Worm (Caenorhabditis elegans): ENCODE data around the gene F48A11.4.

The F48A11.4 gene

ce11 chrII:216598-216997 is at the start of gene F48A11.4:
Gene F48A11.4, minus strand, starts transcription at chrII:216621.
- TF ChIP-seq cog-1 (tag; optimal IDR thresholded peaks at IDR 0.05) = peak; percentile 66
- TF ChIP-seq ztf-23 (GFP tag; IDR thresholded peaks at IDR 0.05) = peak; percentile 78
- TF ChIP-seq med-1 (GFP tag; optimal IDR thresholded peaks at IDR 0.05; ENCODE audit: insufficient read depth) = no peak
- peak; percentile 75 for TF ChIP-seq flt-1 (GFP tag; IDR thresholded peaks at IDR 0.05)

- no peak for TF ChIP-seq ref-1 (GFP tag; conservative IDR thresholded peaks at IDR 0.05)
- TF ChIP-seq klf-2 (GFP tag; conservative IDR thresholded peaks at IDR 0.05) = no peak
- TF ChIP-seq ztf-29 (GFP tag; IDR thresholded peaks at IDR 0.05) = no peak
- TF ChIP-seq T22C8.4 (GFP tag; IDR thresholded peaks at IDR 0.05) = no peak
- TF ChIP-seq ztf-23 (GFP tag; IDR thresholded peaks at IDR 0.05) = no peak
- TF ChIP-seq flt-1 (GFP tag; IDR thresholded peaks at IDR 0.05) = no peak
- TF ChIP-seq med-1 (GFP tag; optimal IDR thresholded peaks at IDR 0.05; ENCODE audit: insufficient read depth) = no peak
- no peak for TF ChIP-seq tab-1 (GFP tag; IDR thresholded peaks at IDR 0.05)
- TF ChIP-seq cog-1 (tag; optimal IDR thresholded peaks at IDR 0.05) = no peak
Observed at ce11 chrII:264053-264452, 47.6 kb upstream of the F48A11.4 start, which contains the start of gene B0432.14. Gene B0432.14, plus strand, starts transcription at chrII:264353.

- TF ChIP-seq ztf-23 (GFP tag; IDR thresholded peaks at IDR 0.05) (no peak), cog-1 (tag; optimal IDR thresholded peaks at IDR 0.05) (no peak), flt-1 (GFP tag; IDR thresholded peaks at IDR 0.05) (no peak), ref-1 (GFP tag; conservative IDR thresholded peaks at IDR 0.05) (no peak), med-1 (GFP tag; optimal IDR thresholded peaks at IDR 0.05; ENCODE audit: insufficient read depth) (no peak), tab-1 (GFP tag; IDR thresholded peaks at IDR 0.05) (no peak), ztf-29 (GFP tag; IDR thresholded peaks at IDR 0.05) (no peak), klf-2 (GFP tag; conservative IDR thresholded peaks at IDR 0.05) (no peak), T22C8.4 (GFP tag; IDR thresholded peaks at IDR 0.05) (no peak)
Observed at ce11 chrII:263563-263962, 47.1 kb upstream of the F48A11.4 start, which contains the start of gene scc-2. Gene scc-2, minus strand, starts transcription at chrII:263663.

- TF ChIP-seq klf-2 (GFP tag; conservative IDR thresholded peaks at IDR 0.05) (no peak), ztf-29 (GFP tag; IDR thresholded peaks at IDR 0.05) (no peak), ref-1 (GFP tag; conservative IDR thresholded peaks at IDR 0.05) (no peak), ztf-23 (GFP tag; IDR thresholded peaks at IDR 0.05) (no peak), T22C8.4 (GFP tag; IDR thresholded peaks at IDR 0.05) (no peak), flt-1 (GFP tag; IDR thresholded peaks at IDR 0.05) (no peak), med-1 (GFP tag; optimal IDR thresholded peaks at IDR 0.05; ENCODE audit: insufficient read depth) (no peak), cog-1 (tag; optimal IDR thresholded peaks at IDR 0.05) (no peak), tab-1 (GFP tag; IDR thresholded peaks at IDR 0.05) (no peak)
Observed at ce11 chrII:257519-257918, 41.1 kb upstream of the F48A11.4 start, which contains the start of gene cat-2. Gene cat-2, plus strand, starts transcription at chrII:257819.

ce11 chrII:255124-255523 is 38.7 kb upstream of the F48A11.4 start:
- TF ChIP-seq flt-1 (GFP tag; IDR thresholded peaks at IDR 0.05) = peak; percentile 89
- peak; percentile 58 for TF ChIP-seq klf-2 (GFP tag; conservative IDR thresholded peaks at IDR 0.05)
- TF ChIP-seq tab-1 (GFP tag; IDR thresholded peaks at IDR 0.05) = peak; percentile 82
- peak; percentile 83 for TF ChIP-seq med-1 (GFP tag; optimal IDR thresholded peaks at IDR 0.05; ENCODE audit: insufficient read depth)
- peak; percentile 84 for TF ChIP-seq ztf-29 (GFP tag; IDR thresholded peaks at IDR 0.05)
- peak; percentile 88 for TF ChIP-seq cog-1 (tag; optimal IDR thresholded peaks at IDR 0.05)
- peak; percentile 87 for TF ChIP-seq ztf-23 (GFP tag; IDR thresholded peaks at IDR 0.05)
- TF ChIP-seq T22C8.4 (GFP tag; IDR thresholded peaks at IDR 0.05) = peak; percentile 93
- TF ChIP-seq ref-1 (GFP tag; conservative IDR thresholded peaks at IDR 0.05) = peak; percentile 55; the same call in 1 of the 2 replicates

ce11 chrII:247736-248135 is 31.3 kb upstream of the F48A11.4 start:
- TF ChIP-seq T22C8.4 (GFP tag; IDR thresholded peaks at IDR 0.05) (no peak), cog-1 (tag; optimal IDR thresholded peaks at IDR 0.05) (no peak)

ce11 chrII:240043-240442 is 23.6 kb upstream of the F48A11.4 start:
- no peak for TF ChIP-seq T22C8.4 (GFP tag; IDR thresholded peaks at IDR 0.05)
- TF ChIP-seq flt-1 (GFP tag; IDR thresholded peaks at IDR 0.05) = no peak
- no peak for TF ChIP-seq ref-1 (GFP tag; conservative IDR thresholded peaks at IDR 0.05)
- TF ChIP-seq med-1 (GFP tag; optimal IDR thresholded peaks at IDR 0.05; ENCODE audit: insufficient read depth) = no peak
- no peak for TF ChIP-seq klf-2 (GFP tag; conservative IDR thresholded peaks at IDR 0.05)
- no peak for TF ChIP-seq cog-1 (tag; optimal IDR thresholded peaks at IDR 0.05)
- no peak for TF ChIP-seq ztf-29 (GFP tag; IDR thresholded peaks at IDR 0.05)

- TF ChIP-seq flt-1 (GFP tag; IDR thresholded peaks at IDR 0.05) (no peak), ztf-23 (GFP tag; IDR thresholded peaks at IDR 0.05) (no peak), klf-2 (GFP tag; conservative IDR thresholded peaks at IDR 0.05) (no peak)
Observed at ce11 chrII:237721-238120, 21.3 kb upstream of the F48A11.4 start, which contains the start of gene laat-1. Gene laat-1, minus strand, starts transcription at chrII:237821.

- TF ChIP-seq ztf-29 (GFP tag; IDR thresholded peaks at IDR 0.05) (no peak), klf-2 (GFP tag; conservative IDR thresholded peaks at IDR 0.05) (no peak), ref-1 (GFP tag; conservative IDR thresholded peaks at IDR 0.05) (no peak), cog-1 (tag; optimal IDR thresholded peaks at IDR 0.05) (no peak), T22C8.4 (GFP tag; IDR thresholded peaks at IDR 0.05) (no peak), tab-1 (GFP tag; IDR thresholded peaks at IDR 0.05) (no peak), med-1 (GFP tag; optimal IDR thresholded peaks at IDR 0.05; ENCODE audit: insufficient read depth) (no peak), ztf-23 (GFP tag; IDR thresholded peaks at IDR 0.05) (no peak), flt-1 (GFP tag; IDR thresholded peaks at IDR 0.05) (no peak)
Observed at ce11 chrII:232641-233040, 16.2 kb upstream of the F48A11.4 start, which contains the start of gene Y43H11AL.1. Gene Y43H11AL.1, minus strand, starts transcription at chrII:232741.

ce11 chrII:221212-221611 is 4.8 kb upstream of the F48A11.4 start:
- TF ChIP-seq flt-1 (GFP tag; IDR thresholded peaks at IDR 0.05) (0 out of 2 replicates have a peak, but pooled peaks have one; percentile 58), cog-1 (tag; optimal IDR thresholded peaks at IDR 0.05) (peak; percentile 20), tab-1 (GFP tag; IDR thresholded peaks at IDR 0.05) (0 out of 2 replicates have a peak, but pooled peaks have one; percentile 24), med-1 (GFP tag; optimal IDR thresholded peaks at IDR 0.05; ENCODE audit: insufficient read depth) (no peak)

Measured in whole organism, midembryonic.